Fruit fly (Drosophila melanogaster): Measurements from ENCODE around the gene CG33189.

The CG33189 gene

DNA sequence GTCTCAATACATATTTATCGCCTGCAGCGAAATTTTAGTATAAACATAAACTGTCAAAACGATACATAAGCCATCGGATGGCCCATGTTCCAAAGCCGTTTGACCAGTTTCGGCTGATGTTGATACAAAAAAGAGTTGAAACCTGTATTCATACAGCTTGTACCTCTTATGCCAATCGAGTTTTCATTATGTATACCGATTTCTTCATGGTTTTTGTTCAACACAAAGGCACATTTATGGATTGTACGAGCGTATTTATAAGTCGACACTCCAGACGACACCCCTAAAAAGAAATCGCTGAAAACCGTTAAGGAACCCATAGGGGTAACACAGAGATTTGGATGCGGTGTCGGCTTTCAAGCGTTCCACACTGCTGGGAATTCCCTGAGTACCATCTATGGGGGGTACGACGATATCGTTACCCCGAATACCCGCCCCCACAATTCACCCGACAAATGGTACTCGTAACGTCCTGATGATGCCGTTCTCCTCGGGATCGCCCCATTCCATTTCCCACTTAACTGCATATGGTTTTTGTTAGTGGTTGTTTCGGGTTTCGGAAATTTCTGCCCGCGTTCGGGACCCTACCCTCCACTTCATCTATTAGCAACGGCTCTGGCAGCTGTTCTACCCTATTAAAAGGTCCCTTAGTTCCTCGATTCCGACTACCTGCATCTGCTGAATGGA lies 27.4 kb upstream of the CG33189 start (continued):
- TF ChIP-seq CG32767 (GFP tag; IDR thresholded peaks at IDR 0.05): peak; percentile 51; the same call in 1 of the 2 replicates
- no peak for TF ChIP-seq ap (GFP tag; IDR thresholded peaks at IDR 0.05)
- no peak for TF ChIP-seq CG7556 (GFP tag; optimal IDR thresholded peaks at IDR 0.05)
- TF ChIP-seq CG12769 (tag; optimal IDR thresholded peaks at IDR 0.05): peak; percentile 69
- TF ChIP-seq CG6254 (GFP tag; optimal IDR thresholded peaks at IDR 0.05): no peak
- TF ChIP-seq pros (GFP tag; optimal IDR thresholded peaks at IDR 0.05): peak; percentile 97
- peak; percentile 91 for TF ChIP-seq twi (tag; optimal IDR thresholded peaks at IDR 0.05)
- peak; percentile 54 for TF ChIP-seq chn (GFP tag; optimal IDR thresholded peaks at IDR 0.05)
- 0 out of 2 replicates have a peak, but pooled peaks have one; percentile 10 for TF ChIP-seq ara (GFP tag; IDR thresholded peaks at IDR 0.05)
- peak; percentile 10; the same call in 1 of the 2 replicates for TF ChIP-seq rib (GFP tag; IDR thresholded peaks at IDR 0.05)
- TF ChIP-seq CG17568 (GFP tag; optimal IDR thresholded peaks at IDR 0.05): no peak
- no peak for TF ChIP-seq peb (GFP tag; IDR thresholded peaks at IDR 0.05)
- no peak for TF ChIP-seq CG11093 (GFP tag; IDR thresholded peaks at IDR 0.05)
- TF ChIP-seq chinmo (GFP tag; IDR thresholded peaks at IDR 0.05; ENCODE audit: partially characterized antibody): peak; percentile 69; the same call in 1 of the 4 replicates
- peak; percentile 30 for TF ChIP-seq D (optimal IDR thresholded peaks at IDR 0.05)
- no peak for TF ChIP-seq D (GFP tag; optimal IDR thresholded peaks at IDR 0.05)
- TF ChIP-seq CG9932 (GFP tag; IDR thresholded peaks at IDR 0.05): peak; percentile 25; the same call in 1 of the 2 replicates
- no peak for TF ChIP-seq CG30431 (GFP tag; optimal IDR thresholded peaks at IDR 0.05)
- TF ChIP-seq CG13287 (GFP tag; IDR thresholded peaks at IDR 0.05; ENCODE audit: partially characterized antibody): no peak
- TF ChIP-seq Kr (GFP tag; optimal IDR thresholded peaks at IDR 0.05): peak; percentile 98
- peak; percentile 47 for TF ChIP-seq bbx (GFP tag; IDR thresholded peaks at IDR 0.05; ENCODE audit: partially characterized antibody)
- peak; percentile 63; the same call in 1 of the 3 replicates for TF ChIP-seq CG2199 (GFP tag; IDR thresholded peaks at IDR 0.05)
- peak; percentile 50 for TF ChIP-seq oc (tag; optimal IDR thresholded peaks at IDR 0.05)
- peak; percentile 51 for TF ChIP-seq CG15269 (tag; optimal IDR thresholded peaks at IDR 0.05)
- peak; percentile 28 for TF ChIP-seq wek (GFP tag; optimal IDR thresholded peaks at IDR 0.05)

DNA sequence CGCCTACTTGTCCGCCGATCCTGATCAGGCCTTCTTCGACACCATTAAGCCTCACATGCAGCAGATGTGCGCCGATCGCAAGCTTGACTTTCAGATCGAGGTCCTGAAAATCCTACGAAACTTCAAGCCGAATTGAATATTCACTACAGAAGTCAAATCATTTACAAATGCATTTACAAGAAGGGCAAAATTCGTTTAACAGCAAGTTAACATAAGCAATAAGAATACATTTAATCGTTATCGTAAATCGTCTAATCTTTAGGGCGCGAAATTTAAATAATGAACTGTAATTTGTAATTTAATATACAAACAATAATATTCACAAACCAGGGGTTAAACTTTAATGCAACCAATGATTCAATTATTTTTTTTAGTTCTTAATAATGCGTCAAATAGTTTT lies 26.5 kb upstream of the CG33189 start:
- TF ChIP-seq CG17186 (GFP tag; optimal IDR thresholded peaks at IDR 0.05): peak; percentile 75
- TF ChIP-seq gce (GFP tag; IDR thresholded peaks at IDR 0.05): no peak
- TF ChIP-seq CG32532 (GFP tag; IDR thresholded peaks at IDR 0.05): no peak
- TF ChIP-seq CG12104 (GFP tag; optimal IDR thresholded peaks at IDR 0.05): no peak
- no peak for TF ChIP-seq crp (GFP tag; optimal IDR thresholded peaks at IDR 0.05)
- no peak for TF ChIP-seq CG12744 (GFP tag; optimal IDR thresholded peaks at IDR 0.05)
- no peak for TF ChIP-seq pfk (GFP tag; optimal IDR thresholded peaks at IDR 0.05)
- TF ChIP-seq CG2129 (GFP tag; IDR thresholded peaks at IDR 0.05; ENCODE audit: partially characterized antibody): no peak
- peak; percentile 78 for TF ChIP-seq E2f2 (GFP tag; IDR thresholded peaks at IDR 0.05)
- TF ChIP-seq CG6854 (GFP tag; optimal IDR thresholded peaks at IDR 0.05): no peak
- no peak for TF ChIP-seq trh (GFP tag; optimal IDR thresholded peaks at IDR 0.05)
- peak; percentile 59 for TF ChIP-seq D19A (tag; optimal IDR thresholded peaks at IDR 0.05)
- TF ChIP-seq Dad (GFP tag; optimal IDR thresholded peaks at IDR 0.05): no peak
- no peak for TF ChIP-seq NFAT (GFP tag; IDR thresholded peaks at IDR 0.05)
- TF ChIP-seq Nf-YA (GFP tag; IDR thresholded peaks at IDR 0.05): no peak
- no peak for TF ChIP-seq Ets97D (GFP tag; optimal IDR thresholded peaks at IDR 0.05)
- peak; percentile 38 for TF ChIP-seq Elba2 (GFP tag; optimal IDR thresholded peaks at IDR 0.05)
- TF ChIP-seq Dp (GFP tag; optimal IDR thresholded peaks at IDR 0.05): peak; percentile 72

Data from whole organism, embryonic.